Fruit fly (Drosophila melanogaster): ENCODE measurements around the gene mAChR-B.

dm6 chr3R:8118781-8119456 is 59.8 kb downstream of the mAChR-B start:
- no peak for TF ChIP-seq pan (optimal IDR thresholded peaks at IDR 0.05)
- TF ChIP-seq usp (GFP tag; optimal IDR thresholded peaks at IDR 0.05), result no peak
- no peak for TF ChIP-seq CG8478 (optimal IDR thresholded peaks at IDR 0.05)

Data from whole organism.